Fruit fly (Drosophila melanogaster): ENCODE data around the gene NijB.

DNA sequence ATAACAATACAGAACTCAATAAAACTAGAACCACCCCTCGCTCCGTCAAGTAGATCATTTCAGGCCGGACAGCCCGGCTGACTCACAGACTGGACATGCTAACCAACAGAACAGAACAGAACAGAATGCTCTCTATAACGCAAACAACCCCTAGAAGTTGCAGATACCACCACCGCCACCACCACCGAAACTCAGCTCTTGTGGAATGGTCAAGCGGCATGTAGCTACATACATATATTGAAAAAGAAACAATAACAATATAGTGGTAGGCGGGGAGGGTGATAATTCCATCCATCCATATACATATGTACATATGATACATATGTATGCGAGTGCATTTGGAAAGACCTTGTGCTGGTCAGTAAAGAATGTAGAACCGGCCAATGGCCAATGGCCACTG lies 37.8 kb upstream of the NijB start:
- TF ChIP-seq CG8478 (optimal IDR thresholded peaks at IDR 0.05), result no peak
- no peak for TF ChIP-seq CTCF (optimal IDR thresholded peaks at IDR 0.05)
